Fruit fly (Drosophila melanogaster) whole organism, embryonic: ENCODE measurements around the gene CG17029.

ENCODE experiments used
- CG10209 ChIP-seq: fragments of 200-800 bp; sonication (Bioruptor generic); optimal IDR thresholded peaks from 3 replicates; lab custom pipeline; 2017; ENCODE audit warnings: missing biosample characterization, mild to moderate bottlenecking, missing genetic modification characterization, missing genetic modification reagents
- CG10431 ChIP-seq: fragments of 200-800 bp; sonication (Bioruptor generic); optimal IDR thresholded peaks from 3 replicates; lab custom pipeline; 2018; ENCODE audit warnings: missing biosample characterization, mild to moderate bottlenecking, missing genetic modification characterization
- CG11398 ChIP-seq: fragments of 200-800 bp; sonication (Bioruptor generic); optimal IDR thresholded peaks from 2 replicates; lab custom pipeline; 2016; ENCODE audit warnings: missing biosample characterization, missing genetic modification characterization
- CG11695 ChIP-seq: fragments of 200-800 bp; sonication (Bioruptor generic); IDR thresholded peaks from 3 replicates; pipeline ENCODE4 v1.3.6; 2022; ENCODE audit warnings: missing biosample characterization, missing genetic modification characterization
- CG12659 ChIP-seq: fragments of 200-800 bp; sonication (Bioruptor generic); optimal IDR thresholded peaks from 3 replicates; lab custom pipeline; 2017; ENCODE audit warnings: mild to moderate bottlenecking, missing biosample characterization, missing genetic modification reagents, missing genetic modification characterization
- CG13287 ChIP-seq: fragments of 200-800 bp; sonication (Bioruptor generic); IDR thresholded peaks from 2 replicates; pipeline ENCODE4 v1.3.6; 2022; ENCODE audit warnings: missing biosample characterization, missing genetic modification characterization; ENCODE audit not compliant: partially characterized antibody
- CG13424 ChIP-seq: fragments of 200-800 bp; sonication (Bioruptor generic); optimal IDR thresholded peaks from 2 replicates; lab custom pipeline; 2019; ENCODE audit warnings: missing biosample characterization, mild to moderate bottlenecking, missing genetic modification characterization, moderate library complexity
- CG14050 ChIP-seq: fragments of 200-800 bp; sonication (Bioruptor generic); IDR thresholded peaks from 3 replicates; pipeline ENCODE4 v1.3.6; 2022; ENCODE audit warnings: missing biosample characterization, missing genetic modification characterization
- CG15479 ChIP-seq: fragments of 200-800 bp; sonication (Bioruptor generic); optimal IDR thresholded peaks from 3 replicates; lab custom pipeline; 2019; ENCODE audit warnings: missing biosample characterization, mild to moderate bottlenecking, missing genetic modification characterization, moderate library complexity
- CG18476 ChIP-seq: fragments of 200-800 bp; sonication (Bioruptor generic); optimal IDR thresholded peaks from 2 replicates; lab custom pipeline; 2016; ENCODE audit warnings: missing biosample characterization, mild to moderate bottlenecking, missing genetic modification characterization
- CG18599 ChIP-seq: fragments of 200-800 bp; sonication (Bioruptor generic); optimal IDR thresholded peaks from 3 replicates; lab custom pipeline; 2017; ENCODE audit warnings: missing biosample characterization, missing genetic modification characterization, mild to moderate bottlenecking, moderate library complexity, missing genetic modification reagents
- CG2889 ChIP-seq: fragments of 200-800 bp; sonication (Bioruptor generic); IDR thresholded peaks from 3 replicates; pipeline ENCODE4 v1.3.6; 2022; ENCODE audit warnings: missing biosample characterization, missing genetic modification characterization
- CG30403 ChIP-seq: fragments of 200-800 bp; sonication (Bioruptor generic); optimal IDR thresholded peaks from 3 replicates; lab custom pipeline; 2016; ENCODE audit warnings: missing biosample characterization, missing genetic modification characterization
- CG31388 ChIP-seq: fragments of 200-800 bp; sonication (Bioruptor generic); optimal IDR thresholded peaks from 2 replicates; lab custom pipeline; 2016; ENCODE audit warnings: missing biosample characterization, missing genetic modification characterization
- CG32532 ChIP-seq: fragments of 200-800 bp; sonication (Bioruptor generic); IDR thresholded peaks from 2 replicates; pipeline ENCODE4 v1.3.6; 2022; ENCODE audit warnings: missing biosample characterization, missing genetic modification characterization
- CG3281 ChIP-seq: fragments of 200-800 bp; sonication (Bioruptor generic); optimal IDR thresholded peaks from 3 replicates; lab custom pipeline; 2017; ENCODE audit warnings: missing biosample characterization, mild to moderate bottlenecking, missing genetic modification characterization
- CG33213 ChIP-seq: fragments of 200-800 bp; sonication (Bioruptor generic); optimal IDR thresholded peaks from 3 replicates; lab custom pipeline; 2016; ENCODE audit warnings: missing biosample characterization, missing genetic modification characterization
- CG6272 ChIP-seq: fragments of 200-800 bp; sonication (Bioruptor generic); IDR thresholded peaks from 2 replicates; pipeline ENCODE4 v1.3.6; 2022; ENCODE audit warnings: missing biosample characterization, missing genetic modification characterization
- CG6813 ChIP-seq: fragments of 200-800 bp; sonication (Bioruptor generic); optimal IDR thresholded peaks from 2 replicates; lab custom pipeline; 2017; ENCODE audit warnings: missing biosample characterization, missing genetic modification characterization, mild to moderate bottlenecking, moderate library complexity, missing genetic modification reagents
- CG7839 ChIP-seq: fragments of 200-800 bp; sonication (Bioruptor generic); optimal IDR thresholded peaks from 3 replicates; lab custom pipeline; 2018; ENCODE audit warnings: missing biosample characterization, mild to moderate bottlenecking, missing genetic modification characterization, moderate library complexity
- CG8359 ChIP-seq: fragments of 200-800 bp; sonication (Bioruptor generic); optimal IDR thresholded peaks from 2 replicates; lab custom pipeline; 2017; ENCODE audit warnings: missing biosample characterization, mild to moderate bottlenecking, missing genetic modification characterization, borderline replicate concordance
- CG9215 ChIP-seq: fragments of 200-800 bp; sonication (Bioruptor generic); IDR thresholded peaks from 2 replicates; pipeline ENCODE4 v1.3.6; 2022; ENCODE audit warnings: missing biosample characterization, missing genetic modification characterization
- CG9437 ChIP-seq: fragments of 200-800 bp; sonication (Bioruptor generic); optimal IDR thresholded peaks from 2 replicates; lab custom pipeline; 2018; ENCODE audit warnings: missing biosample characterization, mild to moderate bottlenecking, missing genetic modification characterization
- CHES-1-like ChIP-seq: fragments of 200-800 bp; sonication (Bioruptor generic); optimal IDR thresholded peaks from 2 replicates; lab custom pipeline; 2016; ENCODE audit warnings: missing biosample characterization, missing genetic modification characterization
- Camta ChIP-seq: fragments of 200-800 bp; sonication (Bioruptor generic); optimal IDR thresholded peaks from 2 replicates; lab custom pipeline; 2016; ENCODE audit warnings: missing biosample characterization, missing genetic modification characterization
- Lhr ChIP-seq: fragments of 200-800 bp; sonication (Bioruptor generic); optimal IDR thresholded peaks from 3 replicates; lab custom pipeline; 2017; ENCODE audit warnings: mild to moderate bottlenecking, missing biosample characterization, missing genetic modification reagents, missing genetic modification characterization
- Mad ChIP-seq: fragments of 200-800 bp; sonication (Bioruptor generic); optimal IDR thresholded peaks from 2 replicates; lab custom pipeline; 2016; ENCODE audit warnings: missing biosample characterization, missing genetic modification characterization
- Mes4 ChIP-seq: fragments of 200-800 bp; sonication (Bioruptor generic); optimal IDR thresholded peaks from 2 replicates; lab custom pipeline; 2016; ENCODE audit warnings: missing biosample characterization, missing genetic modification characterization
- NC2α ChIP-seq: fragments of 200-800 bp; sonication (Bioruptor generic); optimal IDR thresholded peaks from 2 replicates; lab custom pipeline; 2016; ENCODE audit warnings: missing biosample characterization, missing genetic modification characterization
- Neu2 ChIP-seq: fragments of 200-800 bp; sonication (Bioruptor generic); optimal IDR thresholded peaks from 3 replicates; lab custom pipeline; 2016; ENCODE audit warnings: missing biosample characterization, missing genetic modification characterization, borderline replicate concordance
- Nf-YC ChIP-seq: fragments of 200-800 bp; optimal IDR thresholded peaks from 3 replicates; lab custom pipeline; 2019; ENCODE audit warnings: missing biosample characterization, mild to moderate bottlenecking, missing genetic modification characterization, moderate library complexity
- Sox100B ChIP-seq: fragments of 200-800 bp; sonication (Bioruptor generic); optimal IDR thresholded peaks from 3 replicates; lab custom pipeline; 2018; ENCODE audit warnings: missing biosample characterization, mild to moderate bottlenecking, missing genetic modification characterization
- Ssrp ChIP-seq: fragments of 200-800 bp; sonication (Bioruptor generic); optimal IDR thresholded peaks from 2 replicates; lab custom pipeline; 2018; ENCODE audit warnings: missing biosample characterization, mild to moderate bottlenecking, missing genetic modification characterization, moderate library complexity
- Vsx1 ChIP-seq: fragments of 200-800 bp; sonication (Bioruptor generic); optimal IDR thresholded peaks from 2 replicates; lab custom pipeline; 2017; ENCODE audit warnings: missing biosample characterization, mild to moderate bottlenecking, missing genetic modification characterization, missing genetic modification reagents
- Xbp1 ChIP-seq: fragments of 200-800 bp; sonication (Bioruptor generic); optimal IDR thresholded peaks from 3 replicates; lab custom pipeline; 2016; ENCODE audit warnings: missing biosample characterization, mild to moderate bottlenecking, missing genetic modification characterization
- aop ChIP-seq: fragments of 200-800 bp; sonication (Bioruptor generic); IDR thresholded peaks from 2 replicates; pipeline ENCODE4 v1.3.6; 2022; ENCODE audit warnings: missing biosample characterization, missing genetic modification characterization
- bsh ChIP-seq, 2 experiments: fragments of 200-800 bp; sonication (Bioruptor generic); optimal IDR thresholded peaks; 2 replicates each; lab custom pipeline; 2017 to 2018; ENCODE audit warnings: mild to moderate bottlenecking in 2 of 2, missing biosample characterization in 2 of 2, missing genetic modification characterization in 2 of 2, moderate library complexity in 1 of 2
- crp ChIP-seq, 2 experiments: fragments of 200-800 bp; sonication (Bioruptor generic); optimal IDR thresholded peaks; 2 replicates in 1 of 2; 3 replicates in 1 of 2; lab custom pipeline; 2017; ENCODE audit warnings: missing biosample characterization in 2 of 2, missing genetic modification characterization in 2 of 2, mild to moderate bottlenecking in 1 of 2, moderate library complexity in 1 of 2
- dm ChIP-seq: fragments of 200-800 bp; sonication (Bioruptor generic); optimal IDR thresholded peaks from 3 replicates; lab custom pipeline; 2016; ENCODE audit warnings: missing biosample characterization, missing genetic modification characterization
- gsb-n ChIP-seq: fragments of 200-800 bp; sonication (Bioruptor generic); optimal IDR thresholded peaks from 3 replicates; lab custom pipeline; 2018; ENCODE audit warnings: missing biosample characterization, mild to moderate bottlenecking, missing genetic modification characterization
- jigr1 ChIP-seq: fragments of 200-800 bp; sonication (Bioruptor generic); IDR thresholded peaks from 3 replicates; pipeline ENCODE4 v1.3.6; 2022; ENCODE audit warnings: missing biosample characterization, missing genetic modification characterization
- kni ChIP-seq: fragments of 200-800 bp; sonication (Bioruptor generic); optimal IDR thresholded peaks from 3 replicates; lab custom pipeline; 2017; ENCODE audit warnings: mild to moderate bottlenecking, missing biosample characterization, missing genetic modification reagents, missing genetic modification characterization
- mld ChIP-seq: fragments of 200-800 bp; sonication (Bioruptor generic); IDR thresholded peaks from 3 replicates; pipeline ENCODE4 v1.3.6; 2022; ENCODE audit warnings: missing biosample characterization, missing genetic modification characterization; ENCODE audit not compliant: partially characterized antibody
- oc ChIP-seq: fragments of 200-800 bp; sonication (Bioruptor generic); optimal IDR thresholded peaks from 2 replicates; lab custom pipeline; 2018; ENCODE audit warnings: missing biosample characterization, mild to moderate bottlenecking, missing genetic modification characterization, moderate library complexity
- sima ChIP-seq: fragments of 200-800 bp; sonication (Bioruptor generic); optimal IDR thresholded peaks from 2 replicates; lab custom pipeline; 2016; ENCODE audit warnings: missing biosample characterization, missing genetic modification characterization
- slp2 ChIP-seq: fragments of 200-800 bp; sonication (Bioruptor generic); optimal IDR thresholded peaks from 2 replicates; lab custom pipeline; 2016; ENCODE audit warnings: missing biosample characterization, missing genetic modification characterization
- sr ChIP-seq: fragments of 200-800 bp; sonication (Bioruptor generic); IDR thresholded peaks from 3 replicates; pipeline ENCODE4 v1.3.6; 2022; ENCODE audit warnings: missing biosample characterization, missing genetic modification characterization
- tin ChIP-seq: fragments of 200-800 bp; sonication (Bioruptor generic); optimal IDR thresholded peaks from 3 replicates; lab custom pipeline; 2016; ENCODE audit warnings: missing biosample characterization, missing genetic modification characterization
- usp ChIP-seq: fragments of >200 bp; optimal IDR thresholded peaks from 2 replicates; lab custom pipeline; 2017; ENCODE audit warnings: missing biosample characterization, missing genetic modification characterization
- wdn ChIP-seq: fragments of 200-800 bp; sonication (Bioruptor generic); IDR thresholded peaks from 2 replicates; pipeline ENCODE4 v1.3.6; 2022; ENCODE audit warnings: missing biosample characterization, missing genetic modification characterization

CG17029 gene

dm6 chr3L:15940823-15941222, 35.8 kb upstream of the CG17029 start (continued):
- TF ChIP-seq aop (GFP tag; lab: Robert Waterston, UW) (no peak), jigr1 (no peak), Ssrp (tag; lab: Kevin White, UChicago) (no peak), CG18599 (peak; percentile 37), usp (GFP tag; lab: Kevin White, UChicago) (no peak), sr (no peak), Vsx1 (GFP tag; lab: Kevin White, UChicago) (no peak), kni (GFP tag; lab: Kevin White, UChicago) (no peak), mld (GFP tag; lab: Robert Waterston, UW) (no peak), Neu2 (GFP tag; lab: Kevin White, UChicago) (no peak), Mad (GFP tag; lab: Kevin White, UChicago) (no peak), Lhr (GFP tag; lab: Kevin White, UChicago) (peak; percentile 35), CG9437 (peak; percentile 41), CG11398 (GFP tag; lab: Kevin White, UChicago) (no peak), CG7839 (tag; lab: Kevin White, UChicago) (peak; percentile 72), CG6813 (GFP tag; lab: Kevin White, UChicago) (no peak), dm (GFP tag; lab: Kevin White, UChicago) (no peak), CHES-1-like (GFP tag; lab: Kevin White, UChicago) (no peak), CG3281 (GFP tag; lab: Kevin White, UChicago) (no peak), wdn (GFP tag; lab: Robert Waterston, UW) (no peak), sima (GFP tag; lab: Kevin White, UChicago) (no peak), Sox100B (GFP tag; lab: Kevin White, UChicago) (peak; percentile 77), CG31388 (GFP tag; lab: Kevin White, UChicago) (peak; percentile 48), Xbp1 (GFP tag; lab: Kevin White, UChicago) (peak; percentile 70), Camta (GFP tag; lab: Kevin White, UChicago) (peak; percentile 54), bsh (GFP tag; optimal IDR thresholded peaks at IDR 0.05; lab: Kevin White, UChicago) (peak in 1 of 2 experiments; percentile 80), CG13424 (peak; percentile 80), gsb-n (tag; lab: Kevin White, UChicago) (peak; percentile 40), CG10431 (GFP tag; lab: Kevin White, UChicago) (no peak), Mes4 (GFP tag; lab: Kevin White, UChicago) (peak; percentile 35), CG11695 (GFP tag; lab: Robert Waterston, UW) (0 out of 3 replicates have a peak, but pooled peaks have one; percentile 39), CG13287 (GFP tag; lab: Robert Waterston, UW) (no peak), CG2889 (0 out of 3 replicates have a peak, but pooled peaks have one; percentile 41), CG30403 (GFP tag; lab: Kevin White, UChicago) (peak; percentile 64), tin (GFP tag; lab: Kevin White, UChicago) (peak; percentile 70), slp2 (GFP tag; lab: Kevin White, UChicago) (peak; percentile 26), CG10209 (GFP tag; lab: Kevin White, UChicago) (peak; percentile 47), Nf-YC (peak; percentile 5), CG32532 (peak; percentile 24; the same call in 1 of the 2 replicates), oc (tag; lab: Kevin White, UChicago) (peak; percentile 78), crp (GFP tag; optimal IDR thresholded peaks at IDR 0.05; lab: Kevin White, UChicago) (no peak), CG33213 (peak; percentile 17), CG14050 (no peak), CG12659 (peak; percentile 38), CG9215 (GFP tag; lab: Robert Waterston, UW) (no peak), CG6272 (no peak), CG15479 (no peak), NC2α (GFP tag; lab: Kevin White, UChicago) (no peak), CG18476 (GFP tag; lab: Kevin White, UChicago) (peak; percentile 44), CG8359 (GFP tag; lab: Kevin White, UChicago) (peak; percentile 16)
